Fruit fly (Drosophila melanogaster) whole organism, prepupa: ENCODE data around the gene CG43373.

Experiments
- CG11902 ChIP-seq: fragments of 200-800 bp; sonication (Bioruptor generic); optimal IDR thresholded peaks from 3 replicates; lab custom pipeline; 2016; ENCODE audit warnings: missing biosample characterization, missing genetic modification characterization
- CG31627 ChIP-seq: fragments of 200-800 bp; sonication (Bioruptor generic); optimal IDR thresholded peaks from 3 replicates; lab custom pipeline; 2016; ENCODE audit warnings: missing biosample characterization, missing genetic modification characterization
- CG3919 ChIP-seq: fragments of 200-800 bp; sonication (Bioruptor generic); optimal IDR thresholded peaks from 3 replicates; lab custom pipeline; 2016; ENCODE audit warnings: missing biosample characterization, missing genetic modification characterization
- CG6163 ChIP-seq: fragments of 200-800 bp; sonication (Bioruptor generic); IDR thresholded peaks from 3 replicates; pipeline ENCODE4 v1.3.6; 2022; ENCODE audit warnings: missing biosample characterization, missing genetic modification characterization
- CG6854 ChIP-seq: fragments of 200-800 bp; sonication (Bioruptor generic); optimal IDR thresholded peaks from 2 replicates; lab custom pipeline; 2017; ENCODE audit warnings: missing biosample characterization, mild to moderate bottlenecking, missing genetic modification characterization
- CG9139 ChIP-seq: fragments of 200-800 bp; sonication (Bioruptor generic); optimal IDR thresholded peaks from 3 replicates; lab custom pipeline; 2017; ENCODE audit warnings: missing biosample characterization, mild to moderate bottlenecking, missing genetic modification characterization
- Eip93F ChIP-seq: fragments of 200-800 bp; sonication (Bioruptor generic); optimal IDR thresholded peaks from 2 replicates; lab custom pipeline; 2016; ENCODE audit warnings: missing biosample characterization, mild to moderate bottlenecking, missing genetic modification characterization
- Gug ChIP-seq: fragments of 200-800 bp; sonication (Bioruptor generic); IDR thresholded peaks from 2 replicates; pipeline ENCODE4 v1.3.6; 2022; ENCODE audit warnings: missing biosample characterization, missing genetic modification characterization
- Hr39 ChIP-seq: fragments of 200-800 bp; sonication (Bioruptor generic); optimal IDR thresholded peaks from 2 replicates; lab custom pipeline; 2016; ENCODE audit warnings: missing biosample characterization, missing genetic modification characterization
- Met ChIP-seq: fragments of 200-800 bp; sonication (Bioruptor generic); optimal IDR thresholded peaks from 3 replicates; lab custom pipeline; 2016; ENCODE audit warnings: missing biosample characterization, missing genetic modification characterization
- Sox15 ChIP-seq: fragments of 200-800 bp; sonication (Bioruptor generic); optimal IDR thresholded peaks from 3 replicates; lab custom pipeline; 2016; ENCODE audit warnings: missing biosample characterization, missing genetic modification characterization
- achi ChIP-seq: fragments of 200-800 bp; sonication (Bioruptor generic); optimal IDR thresholded peaks from 3 replicates; lab custom pipeline; 2016; ENCODE audit warnings: missing biosample characterization, missing genetic modification characterization
- fkh ChIP-seq: fragments of 200-800 bp; sonication (Bioruptor generic); optimal IDR thresholded peaks from 3 replicates; lab custom pipeline; 2017; ENCODE audit warnings: missing biosample characterization, mild to moderate bottlenecking, missing genetic modification characterization, moderate library complexity
- salr ChIP-seq, 2 experiments: fragments of 200-800 bp; sonication (Bioruptor generic); optimal IDR thresholded peaks; 3 replicates each; lab custom pipeline; 2016 to 2018; ENCODE audit warnings: missing biosample characterization in 2 of 2, missing genetic modification characterization in 2 of 2, mild to moderate bottlenecking in 1 of 2

DNA sequence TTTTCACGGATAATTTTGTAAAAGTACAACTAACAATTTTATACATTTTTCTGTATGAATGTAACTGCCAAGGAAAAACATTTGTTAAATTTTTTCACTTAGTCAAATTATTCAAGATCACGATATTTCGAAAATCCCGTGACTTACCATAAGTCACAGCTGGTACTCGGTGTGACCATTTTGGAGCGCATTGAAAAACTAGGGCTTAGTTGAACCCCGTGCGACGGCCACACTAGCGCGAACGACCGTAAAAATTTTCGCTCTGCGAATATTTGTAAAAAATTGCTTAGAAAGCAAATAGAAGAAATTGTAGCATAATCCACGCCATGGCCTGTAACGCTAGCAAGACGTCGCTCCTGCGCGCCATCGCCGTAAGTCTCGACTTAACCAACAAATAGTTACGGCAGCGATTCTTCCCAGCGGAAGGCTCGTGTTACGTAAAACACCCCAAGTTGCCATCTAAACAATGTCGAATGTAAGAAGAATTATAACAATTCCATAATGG lies 41.0 kb upstream of the CG43373 start, which contains the start of gene UQCR-C2:
- TF ChIP-seq fkh (GFP tag; lab: Kevin White, UChicago) (no peak), CG9139 (GFP tag; lab: Kevin White, UChicago) (no peak), Sox15 (GFP tag; lab: Kevin White, UChicago) (no peak), Hr39 (GFP tag; lab: Kevin White, UChicago) (no peak), achi (GFP tag; lab: Kevin White, UChicago) (no peak), Eip93F (no peak), CG3919 (no peak), Gug (GFP tag; lab: Robert Waterston, UW) (no peak), Met (GFP tag; lab: Kevin White, UChicago) (no peak), CG6854 (GFP tag; lab: Kevin White, UChicago) (no peak), CG6163 (GFP tag; lab: Robert Waterston, UW) (no peak), CG11902 (GFP tag; lab: Kevin White, UChicago) (no peak), CG31627 (GFP tag; lab: Kevin White, UChicago) (no peak), salr (GFP tag; optimal IDR thresholded peaks at IDR 0.05; lab: Kevin White, UChicago) (no peak)
